Fruit fly (Drosophila melanogaster): Measurements from ENCODE around the gene Prosbeta4.

The Prosbeta4 gene

DNA sequence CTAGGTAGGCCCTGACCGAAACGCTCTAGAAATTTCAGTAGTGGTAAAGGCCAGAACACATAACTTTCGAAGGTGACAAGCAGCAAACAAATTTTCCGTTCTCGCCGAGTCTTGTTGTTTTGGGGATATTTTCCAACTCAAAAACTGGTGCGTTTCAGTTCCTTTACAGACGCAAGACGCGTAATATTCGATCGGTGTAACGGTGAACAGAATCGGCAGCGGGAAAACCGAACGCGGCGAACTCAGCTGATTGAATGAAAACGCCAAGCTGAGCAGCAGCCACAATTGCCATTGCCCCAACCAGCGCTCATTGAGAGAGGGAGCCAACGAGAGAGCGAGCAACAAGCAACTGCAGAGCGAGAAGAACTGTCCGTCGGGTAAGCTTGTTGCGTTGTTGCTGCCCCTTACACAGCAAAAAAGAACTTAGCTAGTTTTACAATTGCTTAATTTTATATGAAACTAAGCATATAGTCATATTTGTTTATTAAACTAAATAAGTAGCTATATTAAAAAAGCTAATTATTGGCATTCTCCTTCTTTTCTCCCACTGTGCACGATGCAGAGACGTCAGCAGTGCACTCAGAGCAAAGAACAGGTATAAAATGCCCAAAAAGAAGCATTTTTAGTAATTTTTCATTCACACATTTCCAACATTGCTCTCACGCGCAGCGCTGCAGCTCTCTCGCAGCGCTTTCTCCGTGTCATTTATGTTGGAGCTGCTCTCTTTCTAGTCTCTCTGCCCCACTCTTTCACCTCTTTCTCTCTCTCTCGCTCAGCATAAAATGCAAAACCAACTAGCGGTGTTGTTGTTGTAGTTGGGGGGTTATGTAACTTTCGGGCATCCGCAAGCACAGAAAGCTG is 15.9 kb downstream of the Prosbeta4 start, which contains the start of the genes Cyt-c-d and CG31808 (continued):
- TF ChIP-seq CG8765 (GFP tag; IDR thresholded peaks at IDR 0.05), result peak; percentile 83
- no peak for TF ChIP-seq hth (optimal IDR thresholded peaks at IDR 0.05)
- TF ChIP-seq unc-4 (GFP tag; IDR thresholded peaks at IDR 0.05; ENCODE audit: partially characterized antibody), result no peak
- TF ChIP-seq CG4854 (GFP tag; optimal IDR thresholded peaks at IDR 0.05), result peak; percentile 92
- peak; percentile 84 for TF ChIP-seq CG13624 (GFP tag; optimal IDR thresholded peaks at IDR 0.05)
- peak; percentile 96 for TF ChIP-seq slbo (GFP tag; IDR thresholded peaks at IDR 0.05)
- TF ChIP-seq bcd (GFP tag; optimal IDR thresholded peaks at IDR 0.05), result peak; percentile 97
- TF ChIP-seq CG4360 (GFP tag; IDR thresholded peaks at IDR 0.05), result peak; percentile 84
- TF ChIP-seq BtbVII (GFP tag; optimal IDR thresholded peaks at IDR 0.05), result peak; percentile 95
- TF ChIP-seq CG31365 (tag; optimal IDR thresholded peaks at IDR 0.05), result peak; percentile 72
- TF ChIP-seq insv (GFP tag; optimal IDR thresholded peaks at IDR 0.05), result peak in 1 of 2 experiments; percentile 59
- peak; percentile 94 for TF ChIP-seq CG10654 (GFP tag; optimal IDR thresholded peaks at IDR 0.05)
- TF ChIP-seq CG31224 (GFP tag; IDR thresholded peaks at IDR 0.05), result peak; percentile 86
- peak; percentile 71 for TF ChIP-seq Myb (GFP tag; optimal IDR thresholded peaks at IDR 0.05)
- TF ChIP-seq NFAT (GFP tag; IDR thresholded peaks at IDR 0.05), result peak; percentile 85
- peak; percentile 97 for TF ChIP-seq E2f1 (GFP tag; IDR thresholded peaks at IDR 0.05)
- TF ChIP-seq CG10147 (GFP tag; optimal IDR thresholded peaks at IDR 0.05), result peak; percentile 85
- TF ChIP-seq Dref (GFP tag; IDR thresholded peaks at IDR 0.05), result no peak
- no peak for TF ChIP-seq D (optimal IDR thresholded peaks at IDR 0.05)
- TF ChIP-seq D (GFP tag; optimal IDR thresholded peaks at IDR 0.05), result peak; percentile 97
- TF ChIP-seq Eip74EF (GFP tag; optimal IDR thresholded peaks at IDR 0.05), result peak in 1 of 2 experiments; percentile 98
- TF ChIP-seq CG1233 (GFP tag; optimal IDR thresholded peaks at IDR 0.05), result peak; percentile 94
- peak; percentile 87 for TF ChIP-seq CG11398 (GFP tag; optimal IDR thresholded peaks at IDR 0.05)
- TF ChIP-seq CG32772 (GFP tag; IDR thresholded peaks at IDR 0.05), result peak; percentile 98
- TF ChIP-seq HLHmδ (GFP tag; optimal IDR thresholded peaks at IDR 0.05), result peak; percentile 64
- TF ChIP-seq sc (optimal IDR thresholded peaks at IDR 0.05), result no peak
- TF ChIP-seq sc (GFP tag; optimal IDR thresholded peaks at IDR 0.05), result peak; percentile 97
- TF ChIP-seq CG6689 (GFP tag; IDR thresholded peaks at IDR 0.05), result peak; percentile 98
- TF ChIP-seq CG17186 (GFP tag; optimal IDR thresholded peaks at IDR 0.05), result peak; percentile 88
- peak; percentile 92 for TF ChIP-seq tup (GFP tag; optimal IDR thresholded peaks at IDR 0.05)
- peak; percentile 93 for TF ChIP-seq zf30C (GFP tag; optimal IDR thresholded peaks at IDR 0.05)
- peak; percentile 95 for TF ChIP-seq CG4820 (GFP tag; optimal IDR thresholded peaks at IDR 0.05)
- TF ChIP-seq nerfin-2 (GFP tag; IDR thresholded peaks at IDR 0.05; ENCODE audit: partially characterized antibody), result no peak
- TF ChIP-seq gt (GFP tag; IDR thresholded peaks at IDR 0.05), result peak; percentile 95
- TF ChIP-seq chn (GFP tag; optimal IDR thresholded peaks at IDR 0.05), result peak; percentile 96
- no peak for TF ChIP-seq Scr (GFP tag; IDR thresholded peaks at IDR 0.05; ENCODE audit: partially characterized antibody)
- TF ChIP-seq B-H2 (GFP tag; optimal IDR thresholded peaks at IDR 0.05), result peak; percentile 63
- TF ChIP-seq CG3407 (GFP tag; optimal IDR thresholded peaks at IDR 0.05), result peak; percentile 96
- peak; percentile 93 to 94 for TF ChIP-seq Trl (optimal IDR thresholded peaks at IDR 0.05)
- TF ChIP-seq Trl (GFP tag; optimal IDR thresholded peaks at IDR 0.05), result peak; percentile 85
- peak; percentile 86 for TF ChIP-seq zen (tag; optimal IDR thresholded peaks at IDR 0.05)
- TF ChIP-seq org-1 (GFP tag; optimal IDR thresholded peaks at IDR 0.05), result peak; percentile 97
- TF ChIP-seq CG7786 (GFP tag; optimal IDR thresholded peaks at IDR 0.05), result peak; percentile 89
- TF ChIP-seq NC2α (GFP tag; optimal IDR thresholded peaks at IDR 0.05), result peak; percentile 86
- peak; percentile 96 for TF ChIP-seq CG5953 (GFP tag; IDR thresholded peaks at IDR 0.05)
- peak; percentile 96 for TF ChIP-seq grau (tag; optimal IDR thresholded peaks at IDR 0.05)
- peak; percentile 28 for TF ChIP-seq cg (GFP tag; optimal IDR thresholded peaks at IDR 0.05)
- TF ChIP-seq Fer3 (tag; optimal IDR thresholded peaks at IDR 0.05), result peak; percentile 95
- TF ChIP-seq CG32767 (GFP tag; IDR thresholded peaks at IDR 0.05), result peak; percentile 96
- peak; percentile 98 for TF ChIP-seq dysf (GFP tag; IDR thresholded peaks at IDR 0.05)

Measured in whole organism, embryonic.